Worm (Caenorhabditis elegans): Measurements from ENCODE around the gene C13C4.6.
A peak's percentile ranks its signal among the peaks of the same experiment; 100 is the strongest.

Gene C13C4.6

ce11 chrV:12121274-12121673 is at the start of gene C13C4.6:
TSS of gene C13C4.6 (plus strand) at chrV:12121574.
- TF ChIP-seq cey-2 (tag; optimal IDR thresholded peaks at IDR 0.05; ENCODE audit: borderline replicate concordance, insufficient read depth), result no peak
- TF ChIP-seq nhr-6 (tag; optimal IDR thresholded peaks at IDR 0.05), result no peak
- no peak for TF ChIP-seq unc-62 (GFP tag; optimal IDR thresholded peaks at IDR 0.05 in 1 of 2)
- no peak for TF ChIP-seq unc-62 (tag; optimal IDR thresholded peaks at IDR 0.05)
- no peak for TF ChIP-seq ces-1 (GFP tag; optimal IDR thresholded peaks at IDR 0.05)
- TF ChIP-seq nhr-11 (tag; optimal IDR thresholded peaks at IDR 0.05), result no peak

DNA sequence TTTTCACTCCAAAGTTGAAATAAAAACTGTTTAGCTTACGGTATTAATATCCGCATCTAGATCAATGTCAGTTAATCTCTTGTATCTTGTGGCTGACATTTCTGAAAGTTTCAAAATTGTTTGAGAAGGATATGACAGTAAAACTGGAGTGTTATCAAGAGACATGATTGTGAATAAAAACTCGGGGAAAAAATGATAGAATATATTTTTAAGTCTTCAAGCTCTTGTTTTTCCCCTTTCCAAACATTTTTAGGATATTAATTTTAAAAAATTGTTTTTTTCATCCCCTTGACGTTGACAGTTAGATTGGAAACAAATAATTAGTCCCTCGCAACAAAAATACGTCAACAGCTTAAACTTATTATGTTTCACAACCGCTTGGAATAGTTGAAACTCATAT is 46.5 kb upstream of the C13C4.6 start, which contains the start of gene R07B7.6:
R07B7.6 (minus strand) TSS at position 101 of the 400 bp plus-strand sequence.
- TF ChIP-seq mes-2 (tag; optimal IDR thresholded peaks at IDR 0.05; ENCODE audit: poor library complexity, severe bottlenecking), result no peak
- TF ChIP-seq ctbp-1 (GFP tag; IDR thresholded peaks at IDR 0.05), result no peak
- no peak for TF ChIP-seq dmd-6 (GFP tag; IDR thresholded peaks at IDR 0.05)
- TF ChIP-seq lir-3 (tag; optimal IDR thresholded peaks at IDR 0.05), result no peak
- no peak for TF ChIP-seq mdt-29 (GFP tag; IDR thresholded peaks at IDR 0.05)
- TF ChIP-seq saeg-2 (GFP tag; IDR thresholded peaks at IDR 0.05), result no peak
- TF ChIP-seq tra-1 (GFP tag; IDR thresholded peaks at IDR 0.05), result no peak
- TF ChIP-seq zip-2 (tag; optimal IDR thresholded peaks at IDR 0.05), result no peak
- TF ChIP-seq mxl-2 (GFP tag; conservative IDR thresholded peaks at IDR 0.05), result no peak
- TF ChIP-seq nhr-25 (tag; optimal IDR thresholded peaks at IDR 0.05; ENCODE audit: borderline replicate concordance, insufficient read depth), result no peak
- no peak for TF ChIP-seq sdz-12 (GFP tag; optimal IDR thresholded peaks at IDR 0.05)
- no peak for TF ChIP-seq nhr-237 (tag; optimal IDR thresholded peaks at IDR 0.05)
- TF ChIP-seq lin-29 (GFP tag; IDR thresholded peaks at IDR 0.05), result no peak

DNA sequence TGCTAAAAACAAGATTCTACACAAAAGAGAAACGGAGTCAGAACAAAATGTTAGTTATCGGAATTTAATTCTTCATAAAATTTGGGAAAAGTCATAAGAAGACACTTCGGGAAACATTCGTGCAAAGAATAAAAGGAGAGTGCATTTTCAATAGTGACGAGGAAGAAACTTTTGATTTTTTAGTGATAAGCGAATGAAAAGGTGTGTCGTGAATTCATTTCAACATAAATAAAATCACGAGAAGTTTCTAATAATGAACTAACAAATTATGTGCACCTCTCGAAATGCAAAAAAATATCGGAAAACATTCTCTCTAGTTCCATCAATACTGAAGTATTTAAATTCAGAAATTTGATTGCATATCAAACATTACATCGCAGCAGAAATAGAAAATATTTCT is 45.4 kb upstream of the C13C4.6 start:
- TF ChIP-seq pqm-1 (tag; optimal IDR thresholded peaks at IDR 0.05) (peak; percentile 60), dmd-6 (GFP tag; IDR thresholded peaks at IDR 0.05) (peak; percentile 51), pha-4 (GFP tag; IDR thresholded peaks at IDR 0.05) (no peak), pha-4 (tag; optimal IDR thresholded peaks at IDR 0.05) (no peak), mdt-29 (GFP tag; IDR thresholded peaks at IDR 0.05) (no peak), nhr-28 (tag; optimal IDR thresholded peaks at IDR 0.05) (peak; percentile 67), dve-1 (tag; optimal IDR thresholded peaks at IDR 0.05; ENCODE audit: insufficient read depth) (peak; percentile 26), nhr-77 (tag; optimal IDR thresholded peaks at IDR 0.05) (peak; percentile 41), daf-16 (GFP tag; optimal IDR thresholded peaks at IDR 0.05) (no peak), daf-16 (tag; optimal IDR thresholded peaks at IDR 0.05) (peak; percentile 73)

DNA sequence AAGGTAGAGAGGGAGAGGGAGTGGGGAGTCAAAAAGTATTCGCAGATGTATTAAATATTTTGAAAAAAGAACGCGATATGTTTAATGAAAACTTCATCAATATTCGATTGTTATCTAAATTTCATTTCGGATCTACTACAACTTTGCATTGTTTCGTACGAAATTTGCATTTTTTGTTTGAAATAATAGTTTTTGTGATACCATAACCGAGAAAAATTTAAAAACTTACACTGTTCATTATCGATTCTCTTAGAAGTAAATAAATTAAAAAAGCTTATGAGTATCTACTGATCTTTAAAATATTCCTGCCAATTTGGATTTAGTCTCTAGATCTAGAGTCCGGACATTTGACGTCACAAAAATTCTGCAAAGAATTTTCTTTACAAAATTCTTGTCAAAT is 41.1 kb upstream of the C13C4.6 start, which contains the start of gene R07B7.9:
R07B7.9 (minus strand) TSS at position 101 of the 400 bp plus-strand sequence.
- no peak for TF ChIP-seq lir-3 (tag; optimal IDR thresholded peaks at IDR 0.05)
- no peak for TF ChIP-seq pqm-1 (tag; optimal IDR thresholded peaks at IDR 0.05)
- TF ChIP-seq saeg-2 (GFP tag; IDR thresholded peaks at IDR 0.05), result no peak
- no peak for TF ChIP-seq zag-1 (tag; optimal IDR thresholded peaks at IDR 0.05)
- TF ChIP-seq egl-27 (tag; optimal IDR thresholded peaks at IDR 0.05), result no peak
- no peak for TF ChIP-seq zfp-2 (tag; optimal IDR thresholded peaks at IDR 0.05)
- TF ChIP-seq nhr-102 (tag; optimal IDR thresholded peaks at IDR 0.05), result no peak
- TF ChIP-seq Y75B8A.6 (GFP tag; IDR thresholded peaks at IDR 0.05), result no peak
- TF ChIP-seq hlh-11 (tag; optimal IDR thresholded peaks at IDR 0.05), result no peak
- TF ChIP-seq ceh-32 (tag; optimal IDR thresholded peaks at IDR 0.05; ENCODE audit: poor library complexity), result no peak
- TF ChIP-seq D1046.2 (GFP tag; IDR thresholded peaks at IDR 0.05), result no peak
- no peak for TF ChIP-seq nhr-237 (tag; optimal IDR thresholded peaks at IDR 0.05)
- TF ChIP-seq lsy-2 (tag; optimal IDR thresholded peaks at IDR 0.05), result no peak
- TF ChIP-seq gei-8 (GFP tag; optimal IDR thresholded peaks at IDR 0.05), result no peak
- TF ChIP-seq ama-1 (optimal IDR thresholded peaks at IDR 0.05), result no peak
- TF ChIP-seq mep-1 (tag; optimal IDR thresholded peaks at IDR 0.05), result no peak
- TF ChIP-seq daf-16 (GFP tag; optimal IDR thresholded peaks at IDR 0.05), result no peak
- TF ChIP-seq daf-16 (tag; optimal IDR thresholded peaks at IDR 0.05), result no peak
- TF ChIP-seq fos-1 (tag; optimal IDR thresholded peaks at IDR 0.05), result no peak
- no peak for TF ChIP-seq spr-3 (GFP tag; optimal IDR thresholded peaks at IDR 0.05)
- no peak for TF ChIP-seq madf-5 (GFP tag; IDR thresholded peaks at IDR 0.05)
